Worm (Caenorhabditis elegans) whole organism, L4 larva: Measurements from ENCODE around the gene srh-39.

ENCODE experiments used
- F37D6.2 ChIP-seq: sonication (generic microtip); optimal IDR thresholded peaks from 2 replicates; lab custom pipeline; 2016; ENCODE audit warnings: mild to moderate bottlenecking, missing genetic modification characterization, missing compliant biosample characterization
- R02D3.7 ChIP-seq: fragments of 150-350 bp; sonication (generic microtip); optimal IDR thresholded peaks from 3 replicates; lab custom pipeline; 2014; ENCODE audit warnings: missing biosample characterization, missing genetic modification characterization
- T26A8.4 ChIP-seq: fragments of 200-800 bp; sonication (Bioruptor generic); IDR thresholded peaks from 2 replicates; pipeline ENCODE4 v1.3.6; 2022; ENCODE audit warnings: missing genetic modification characterization, missing compliant biosample characterization
- ZK337.2 ChIP-seq: fragments of 200-800 bp; sonication (Bioruptor generic); IDR thresholded peaks from 2 replicates; pipeline ENCODE4 v1.3.6; 2022; ENCODE audit warnings: missing genetic modification reagents, missing genetic modification characterization, missing compliant biosample characterization
- ZK546.5 ChIP-seq, 2 experiments: sonication (generic microtip); optimal IDR thresholded peaks; 2 replicates each; lab custom pipeline; 2017; ENCODE audit warnings: missing biosample characterization in 2 of 2, missing genetic modification characterization in 2 of 2
- attf-4 ChIP-seq: sonication (generic microtip); optimal IDR thresholded peaks from 3 replicates; lab custom pipeline; 2017; ENCODE audit warnings: missing biosample characterization, missing genetic modification characterization
- ceh-44 ChIP-seq: fragments of 200-800 bp; sonication (Bioruptor generic); IDR thresholded peaks from 2 replicates; pipeline ENCODE4 v1.3.6; 2022; ENCODE audit warnings: missing genetic modification reagents, missing genetic modification characterization, missing compliant biosample characterization
- ceh-62 ChIP-seq: sonication (generic microtip); optimal IDR thresholded peaks from 2 replicates; lab custom pipeline; 2017; ENCODE audit warnings: missing biosample characterization, missing genetic modification characterization
- ces-1 ChIP-seq: fragments of 150-350 bp; sonication (generic microtip); optimal IDR thresholded peaks from 4 replicates; lab custom pipeline; 2014; ENCODE audit warnings: missing biosample characterization, missing genetic modification reagents, missing genetic modification characterization
- daf-16 ChIP-seq, 3 experiments: sonication (generic microtip); optimal IDR thresholded peaks; 2 replicates each; lab custom pipeline; 2016 to 2017; ENCODE audit warnings: missing genetic modification characterization in 3 of 3, missing genetic modification reagents in 3 of 3, mild to moderate bottlenecking in 2 of 3, missing compliant biosample characterization in 2 of 3, missing biosample characterization in 1 of 3, moderate library complexity in 1 of 3
- dmd-6 ChIP-seq: fragments of 200-800 bp; sonication (Bioruptor generic); IDR thresholded peaks from 2 replicates; pipeline ENCODE4 v1.3.6; 2022; ENCODE audit warnings: missing genetic modification reagents, missing genetic modification characterization, missing compliant biosample characterization
- dpl-1 ChIP-seq: fragments of 150-350 bp; optimal IDR thresholded peaks from 2 replicates; lab custom pipeline; 2014; ENCODE audit warnings: missing biosample characterization, missing genetic modification reagents, missing genetic modification characterization
- fkh-10 ChIP-seq: fragments of 150-350 bp; optimal IDR thresholded peaks from 2 replicates; lab custom pipeline; 2014; ENCODE audit warnings: missing biosample characterization, missing genetic modification reagents, missing genetic modification characterization
- hlh-11 ChIP-seq: fragments of 200-800 bp; sonication (Bioruptor generic); optimal IDR thresholded peaks from 2 replicates; lab custom pipeline; 2018; ENCODE audit warnings: mild to moderate bottlenecking, missing genetic modification characterization, missing compliant biosample characterization
- hlh-30 ChIP-seq: sonication (generic microtip); optimal IDR thresholded peaks from 2 replicates; lab custom pipeline; 2017; ENCODE audit warnings: antibody characterized with exemption, mild to moderate bottlenecking, missing genetic modification characterization, missing compliant biosample characterization; ENCODE audit not compliant: insufficient read depth
- lin-15B ChIP-seq: fragments of 150-350 bp; sonication (generic microtip); optimal IDR thresholded peaks from 3 replicates; lab custom pipeline; 2014; ENCODE audit warnings: missing biosample characterization, missing genetic modification characterization
- lin-29 ChIP-seq: fragments of 200-800 bp; sonication (Bioruptor generic); IDR thresholded peaks from 2 replicates; pipeline ENCODE4 v1.3.6; 2022; ENCODE audit warnings: missing genetic modification reagents, missing genetic modification characterization, missing compliant biosample characterization
- lir-3 ChIP-seq: sonication (generic microtip); optimal IDR thresholded peaks from 2 replicates; lab custom pipeline; 2016; ENCODE audit warnings: mild to moderate bottlenecking, missing genetic modification characterization, missing compliant biosample characterization
- madf-5 ChIP-seq, 2 experiments: fragments of 200-800 bp; sonication (Bioruptor generic); IDR thresholded peaks; 2 replicates each; pipeline ENCODE4 v1.3.6; 2022; ENCODE audit warnings: missing compliant biosample characterization in 2 of 2, missing genetic modification characterization in 2 of 2
- madf-9 ChIP-seq: fragments of 200-800 bp; sonication (Bioruptor generic); conservative IDR thresholded peaks from 2 replicates; pipeline ENCODE4 v1.3.6; 2022; ENCODE audit warnings: missing genetic modification reagents, missing genetic modification characterization, missing compliant biosample characterization
- mep-1 ChIP-seq: fragments of 150-350 bp; sonication (generic microtip); optimal IDR thresholded peaks from 3 replicates; lab custom pipeline; 2014; ENCODE audit warnings: missing biosample characterization, missing genetic modification characterization
- mxl-3 ChIP-seq: fragments of 200-800 bp; sonication (Bioruptor generic); optimal IDR thresholded peaks from 2 replicates; lab custom pipeline; 2018; ENCODE audit warnings: mild to moderate bottlenecking, missing genetic modification characterization, missing compliant biosample characterization
- nhr-10 ChIP-seq: fragments of 150-350 bp; optimal IDR thresholded peaks from 2 replicates; lab custom pipeline; 2014; ENCODE audit warnings: missing biosample characterization, missing genetic modification characterization
- nhr-102 ChIP-seq: sonication (generic microtip); optimal IDR thresholded peaks from 2 replicates; lab custom pipeline; 2016; ENCODE audit warnings: mild to moderate bottlenecking, missing genetic modification characterization, moderate library complexity, missing compliant biosample characterization
- nhr-237 ChIP-seq: sonication (generic microtip); optimal IDR thresholded peaks from 2 replicates; lab custom pipeline; 2017; ENCODE audit warnings: missing biosample characterization, missing genetic modification characterization
- nhr-41 ChIP-seq: fragments of 200-800 bp; sonication (Bioruptor generic); IDR thresholded peaks from 2 replicates; pipeline ENCODE4 v1.3.6; 2022; ENCODE audit warnings: missing genetic modification reagents, missing genetic modification characterization, missing compliant biosample characterization
- nhr-42 ChIP-seq: fragments of 200-800 bp; sonication (Bioruptor generic); IDR thresholded peaks from 2 replicates; pipeline ENCODE4 v1.3.6; 2022; ENCODE audit warnings: missing genetic modification characterization, missing compliant biosample characterization
- nhr-76 ChIP-seq: fragments of 150-350 bp; optimal IDR thresholded peaks from 2 replicates; lab custom pipeline; 2014; ENCODE audit warnings: missing biosample characterization, missing genetic modification characterization
- pha-4 ChIP-seq, 2 experiments: fragments of 150-350 bp in 1 of 2; fragments of 200-800 bp in 1 of 2; sonication (Bioruptor generic) in 1 of 2; IDR thresholded peaks in 1 of 2; optimal IDR thresholded peaks in 1 of 2; 2 replicates each; pipeline versions ENCODE4 v1.3.6 to Lab custom; 2014 to 2022; ENCODE audit warnings: missing genetic modification characterization in 2 of 2, missing genetic modification reagents in 2 of 2, missing biosample characterization in 1 of 2, missing compliant biosample characterization in 1 of 2
- sdz-12 ChIP-seq: fragments of 200-800 bp; sonication (Bioruptor generic); optimal IDR thresholded peaks from 2 replicates; lab custom pipeline; 2018; ENCODE audit warnings: mild to moderate bottlenecking, missing genetic modification characterization, missing compliant biosample characterization
- set-16 ChIP-seq: fragments of 200-800 bp; sonication (Bioruptor generic); IDR thresholded peaks from 2 replicates; pipeline ENCODE4 v1.3.6; 2022; ENCODE audit warnings: missing genetic modification reagents, missing genetic modification characterization, missing compliant biosample characterization
- spr-1 ChIP-seq: sonication (generic microtip); optimal IDR thresholded peaks from 2 replicates; lab custom pipeline; 2016; ENCODE audit warnings: mild to moderate bottlenecking, missing genetic modification characterization, missing compliant biosample characterization
- unc-130 ChIP-seq: sonication (generic microtip); optimal IDR thresholded peaks from 2 replicates; lab custom pipeline; 2016; ENCODE audit warnings: missing genetic modification reagents, missing genetic modification characterization, missing compliant biosample characterization
- unc-39 ChIP-seq: sonication (generic microtip); optimal IDR thresholded peaks from 2 replicates; lab custom pipeline; 2017; ENCODE audit warnings: missing biosample characterization, missing genetic modification characterization
- unc-62 ChIP-seq, 3 experiments: fragments of 150-350 bp in 1 of 3; sonication (generic microtip); optimal IDR thresholded peaks in 2 of 3; peaks in 1 of 3; 1 replicate in 1 of 3; 2 replicates in 2 of 3; lab custom pipeline; 2014 to 2017; ENCODE audit warnings: missing biosample characterization in 3 of 3, missing genetic modification characterization in 3 of 3, missing genetic modification reagents in 3 of 3, missing genotype in 1 of 3
- vab-7 ChIP-seq: fragments of 200-800 bp; sonication (Bioruptor generic); IDR thresholded peaks from 2 replicates; pipeline ENCODE4 v1.3.6; 2022; ENCODE audit warnings: missing genetic modification reagents, missing genetic modification characterization, missing compliant biosample characterization
- zag-1 ChIP-seq: fragments of 150-350 bp; optimal IDR thresholded peaks from 2 replicates; lab custom pipeline; 2014; ENCODE audit warnings: missing biosample characterization, missing genetic modification characterization
- zip-11 ChIP-seq: fragments of 200-800 bp; sonication (Bioruptor generic); IDR thresholded peaks from 2 replicates; pipeline ENCODE4 v1.3.6; 2022; ENCODE audit warnings: missing genetic modification characterization, missing compliant biosample characterization
- ztf-7 ChIP-seq: fragments of 150-350 bp; optimal IDR thresholded peaks from 2 replicates; lab custom pipeline; 2014; ENCODE audit warnings: missing biosample characterization, missing genetic modification characterization

The srh-39 gene

ce11 chrII:7806872-7807271 lies 41.5 kb upstream of the srh-39 start:
- TF ChIP-seq nhr-10 (tag; lab: Kevin White, UChicago) (no peak), hlh-30 (tag; lab: Kevin White, UChicago) (peak; percentile 70), dpl-1 (GFP tag; lab: Kevin White, UChicago) (peak; percentile 67), hlh-11 (peak; percentile 9), vab-7 (GFP tag; lab: Robert Waterston, UW) (no peak), mxl-3 (GFP tag; lab: Kevin White, UChicago) (peak; percentile 11), dmd-6 (GFP tag; lab: Robert Waterston, UW) (peak; percentile 45; the same call in 1 of the 2 replicates)

- TF ChIP-seq unc-39 (tag; lab: Kevin White, UChicago) = no peak
- no peak for TF ChIP-seq ces-1
- no peak for TF ChIP-seq madf-5 (GFP tag; IDR thresholded peaks at IDR 0.05; lab: Robert Waterston, UW)
- no peak for TF ChIP-seq ceh-44 (GFP tag; lab: Robert Waterston, UW)
- TF ChIP-seq madf-9 = no peak
- no peak for TF ChIP-seq pha-4 (GFP tag; IDR thresholded peaks at IDR 0.05; lab: Robert Waterston, UW)
- no peak for TF ChIP-seq pha-4 (tag; optimal IDR thresholded peaks at IDR 0.05; lab: Kevin White, UChicago)
- no peak for TF ChIP-seq hlh-11
- no peak for TF ChIP-seq ztf-7 (tag; lab: Kevin White, UChicago)
- no peak for TF ChIP-seq set-16 (GFP tag; lab: Robert Waterston, UW)
- TF ChIP-seq daf-16 (GFP tag; optimal IDR thresholded peaks at IDR 0.05; lab: Kevin White, UChicago) = no peak
- no peak for TF ChIP-seq daf-16 (tag; optimal IDR thresholded peaks at IDR 0.05; lab: Kevin White, UChicago)
- no peak for TF ChIP-seq ceh-62 (tag; lab: Kevin White, UChicago)
- no peak for TF ChIP-seq unc-130
- TF ChIP-seq nhr-76 (tag; lab: Kevin White, UChicago) = no peak
- TF ChIP-seq nhr-41 (GFP tag; lab: Robert Waterston, UW) = no peak
- TF ChIP-seq nhr-237 (tag; lab: Kevin White, UChicago) = no peak
- TF ChIP-seq lir-3 (tag; lab: Kevin White, UChicago) = no peak
- no peak for TF ChIP-seq lin-15B
- no peak for TF ChIP-seq T26A8.4
Observed at ce11 chrII:7806054-7806453, 40.7 kb upstream of the srh-39 start.

ce11 chrII:7803174-7803573 lies 37.8 kb upstream of the srh-39 start:
- TF ChIP-seq sdz-12 (no peak), nhr-102 (tag; lab: Kevin White, UChicago) (no peak), T26A8.4 (no peak), fkh-10 (GFP tag; lab: Kevin White, UChicago) (no peak), R02D3.7 (tag; lab: Kevin White, UChicago) (no peak), hlh-11 (no peak), zag-1 (tag; lab: Kevin White, UChicago) (no peak), ceh-62 (tag; lab: Kevin White, UChicago) (no peak), zip-11 (GFP tag; lab: Robert Waterston, UW) (no peak)

ce11 chrII:7801899-7802298 lies 36.5 kb upstream of the srh-39 start:
- TF ChIP-seq unc-62 (GFP tag; optimal IDR thresholded peaks at IDR 0.05 in 1 of 2; lab: Kevin White, UChicago) (no peak), unc-62 (tag; optimal IDR thresholded peaks at IDR 0.05; lab: Kevin White, UChicago) (no peak), lin-29 (no peak), nhr-42 (GFP tag; lab: Robert Waterston, UW) (no peak), ceh-62 (tag; lab: Kevin White, UChicago) (no peak), F37D6.2 (tag; lab: Kevin White, UChicago) (no peak), attf-4 (no peak), mep-1 (tag; lab: Kevin White, UChicago) (no peak), ZK337.2 (GFP tag; lab: Robert Waterston, UW) (no peak), ZK546.5 (tag; optimal IDR thresholded peaks at IDR 0.05; lab: Kevin White, UChicago) (no peak), nhr-102 (tag; lab: Kevin White, UChicago) (no peak), spr-1 (tag; lab: Kevin White, UChicago) (no peak)
